Fruit fly (Drosophila melanogaster): ENCODE results near the gene Bet3.

DNA sequence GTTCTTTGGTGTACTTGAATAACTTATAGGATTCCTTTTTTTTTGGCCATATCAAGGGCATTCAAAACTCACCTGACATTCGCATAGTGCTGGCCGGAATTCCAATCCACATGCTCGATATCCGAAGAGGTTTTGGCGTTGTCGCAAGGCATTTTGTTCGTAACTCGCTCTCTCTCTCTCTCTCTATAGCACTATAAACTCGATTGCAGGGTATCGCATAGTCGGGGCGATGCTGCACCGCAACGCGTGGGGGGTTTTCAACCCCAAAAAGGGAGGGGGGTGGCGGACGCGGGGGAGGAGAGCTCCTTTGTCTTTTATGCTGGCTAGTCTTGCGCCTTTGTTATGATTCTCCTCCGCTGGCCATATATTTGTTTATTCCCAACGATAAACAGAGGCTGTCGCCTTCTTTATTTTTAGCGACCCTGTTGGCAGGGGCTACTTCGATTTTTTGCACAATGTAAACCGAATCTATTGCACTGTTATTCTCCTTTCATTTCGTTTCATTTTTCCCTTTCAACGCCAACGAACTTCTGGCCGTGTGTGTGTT lies 43.6 kb downstream of the Bet3 start:
- TF ChIP-seq D1 (tag; optimal IDR thresholded peaks at IDR 0.05), result peak; percentile 3
- no peak; the same call in 2 of the 3 replicates for TF ChIP-seq fd96Ca (GFP tag; IDR thresholded peaks at IDR 0.05)

Measured in whole organism, pupa.